Worm (Caenorhabditis elegans) whole organism, mixed stage, embryonic: ENCODE data around the gene ZC196.2.

ENCODE experiments used
- bed-3 ChIP-seq: fragments of 200-800 bp; sonication (Bioruptor generic); optimal IDR thresholded peaks from 3 replicates; lab custom pipeline; 2018; ENCODE audit warnings: mild to moderate bottlenecking, missing genetic modification characterization, moderate library complexity, missing compliant biosample characterization
- flh-1 ChIP-seq: fragments of 200-800 bp; sonication (Bioruptor generic); optimal IDR thresholded peaks from 2 replicates; lab custom pipeline; 2018; ENCODE audit warnings: mild to moderate bottlenecking, missing genetic modification characterization, moderate library complexity, missing compliant biosample characterization
- snpc-4 ChIP-seq: fragments of 150-350 bp; optimal IDR thresholded peaks from 2 replicates; lab custom pipeline; 2014; ENCODE audit warnings: missing biosample characterization, missing genetic modification characterization
- sptf-1 ChIP-seq: sonication (generic microtip); optimal IDR thresholded peaks from 2 replicates; lab custom pipeline; 2017; ENCODE audit warnings: mild to moderate bottlenecking, missing genetic modification characterization, moderate library complexity, missing compliant biosample characterization
- tbx-8 ChIP-seq: fragments of 200-800 bp; sonication (Bioruptor generic); optimal IDR thresholded peaks from 2 replicates; lab custom pipeline; 2018; ENCODE audit warnings: mild to moderate bottlenecking, missing genetic modification characterization, moderate library complexity, missing compliant biosample characterization

DNA sequence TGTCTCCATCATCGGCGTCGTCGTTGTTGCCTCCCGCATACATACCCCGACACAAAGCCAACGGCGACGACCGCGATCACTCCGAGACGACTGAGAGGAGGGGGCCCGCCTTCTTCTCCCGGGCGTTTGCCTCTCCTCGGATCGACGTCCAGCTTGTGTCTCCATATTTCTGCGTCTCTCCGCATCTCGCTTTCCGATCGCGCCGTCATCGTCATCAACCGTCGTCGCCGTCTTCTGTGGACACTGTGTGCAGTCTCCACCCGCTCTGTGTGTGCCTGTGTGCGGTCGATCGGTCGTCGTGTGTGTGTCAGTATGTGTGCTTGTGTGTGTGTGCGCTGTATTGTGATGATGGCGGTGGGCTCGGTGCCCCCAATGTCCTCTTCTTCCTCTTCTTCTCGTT lies 46.3 kb downstream of the ZC196.2 start:
- TF ChIP-seq sptf-1 (tag; lab: Kevin White, UChicago) (peak; percentile 77), tbx-8 (peak; percentile 55), snpc-4 (tag; lab: Kevin White, UChicago) (no peak), flh-1 (no peak), bed-3 (GFP tag; lab: Kevin White, UChicago) (no peak)
